Worm (Caenorhabditis elegans) whole organism, L3 larva: ENCODE measurements around the gene zip-12.

ENCODE experiments used
- eor-1 ChIP-seq, 2 experiments: fragments of 150-350 bp; optimal IDR thresholded peaks; 2 replicates each; lab custom pipeline; 2014 to 2018; ENCODE audit warnings: missing biosample characterization in 2 of 2, missing genetic modification characterization in 2 of 2
- nhr-28 ChIP-seq: fragments of 150-350 bp; optimal IDR thresholded peaks from 2 replicates; lab custom pipeline; 2014; ENCODE audit warnings: missing biosample characterization, missing genetic modification characterization
- nhr-77 ChIP-seq: fragments of 150-350 bp; optimal IDR thresholded peaks from 2 replicates; lab custom pipeline; 2014; ENCODE audit warnings: missing biosample characterization, missing genetic modification characterization
- zag-1 ChIP-seq: fragments of 150-350 bp; optimal IDR thresholded peaks from 2 replicates; lab custom pipeline; 2014; ENCODE audit warnings: missing biosample characterization, missing genetic modification characterization

DNA sequence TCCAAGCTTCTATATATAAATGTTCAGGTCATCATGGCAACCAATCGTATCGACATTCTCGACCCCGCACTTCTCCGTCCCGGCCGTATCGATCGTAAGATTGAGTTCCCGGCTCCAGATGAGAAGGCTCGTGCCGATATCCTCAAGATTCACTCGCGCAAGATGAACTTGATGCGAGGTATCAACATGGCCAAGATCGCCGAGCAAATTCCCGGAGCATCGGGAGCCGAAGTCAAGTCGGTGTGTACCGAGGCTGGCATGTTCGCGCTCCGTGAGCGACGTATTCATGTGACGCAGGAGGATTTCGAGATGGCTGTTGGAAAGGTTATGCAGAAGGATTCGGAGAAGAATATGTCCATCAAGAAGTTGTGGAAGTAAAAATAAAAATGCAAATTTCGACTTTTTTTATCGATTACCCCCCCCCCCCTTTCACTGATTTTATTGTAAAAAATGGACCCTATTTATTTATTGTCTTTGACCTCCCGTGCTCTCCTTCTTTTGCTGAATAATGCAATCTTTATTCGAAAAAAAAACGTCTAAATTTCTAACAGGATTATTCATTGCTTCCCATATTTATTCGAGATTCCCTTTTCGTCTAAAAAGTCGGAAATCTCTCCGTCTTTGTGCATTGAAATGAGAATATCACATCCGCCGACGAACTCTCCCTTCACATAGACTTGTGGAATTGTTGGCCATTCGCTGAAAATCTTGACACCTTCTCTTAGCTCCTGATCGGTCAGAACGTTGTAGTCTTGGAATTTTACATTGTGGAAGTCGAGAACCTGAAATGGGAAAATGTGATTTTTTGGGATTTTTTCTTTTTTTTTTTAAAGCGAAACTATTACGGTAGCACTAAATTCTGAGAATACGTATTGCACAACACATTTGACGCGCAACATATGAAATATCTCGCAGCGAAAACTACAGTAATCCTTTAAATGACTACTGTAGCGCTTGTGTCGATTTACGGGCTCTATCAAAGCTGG lies 44.7 kb downstream of the zip-12 start:
- no peak for TF ChIP-seq nhr-28 (tag; lab: Kevin White, UChicago)
- TF ChIP-seq nhr-77 (tag; lab: Kevin White, UChicago): no peak
- no peak for TF ChIP-seq eor-1 (tag; optimal IDR thresholded peaks at IDR 0.05; lab: Kevin White, UChicago)
- TF ChIP-seq zag-1 (tag; lab: Kevin White, UChicago): no peak
